Fruit fly (Drosophila melanogaster) whole organism, adult: Measurements from ENCODE around the gene CG8066.
A peak's percentile ranks its signal among the peaks of the same experiment; 100 is the strongest.

Source experiments
- CG11617 ChIP-seq: fragments of 200-800 bp; sonication (Bioruptor generic); optimal IDR thresholded peaks from 2 replicates; lab custom pipeline; 2017; ENCODE audit warnings: mild to moderate bottlenecking, missing biosample characterization, missing genetic modification reagents, missing genetic modification characterization
- CG12768 ChIP-seq: fragments of 200-800 bp; sonication (Bioruptor generic); optimal IDR thresholded peaks from 2 replicates; lab custom pipeline; 2017; ENCODE audit warnings: missing biosample characterization, missing genetic modification characterization, mild to moderate bottlenecking, moderate library complexity, missing genetic modification reagents
- CG14711 ChIP-seq: fragments of 200-800 bp; sonication (Bioruptor generic); optimal IDR thresholded peaks from 2 replicates; lab custom pipeline; 2018; ENCODE audit warnings: missing biosample characterization, mild to moderate bottlenecking, missing genetic modification characterization, moderate library complexity
- CG1620 ChIP-seq: fragments of 200-800 bp; sonication (Bioruptor generic); optimal IDR thresholded peaks from 2 replicates; lab custom pipeline; 2016; ENCODE audit warnings: missing biosample characterization, missing genetic modification characterization
- CG33017 ChIP-seq: fragments of 200-800 bp; sonication (Bioruptor generic); optimal IDR thresholded peaks from 2 replicates; lab custom pipeline; 2018; ENCODE audit warnings: missing biosample characterization, mild to moderate bottlenecking, missing genetic modification characterization, moderate library complexity
- CG5204 ChIP-seq: fragments of 200-800 bp; sonication (Bioruptor generic); optimal IDR thresholded peaks from 2 replicates; lab custom pipeline; 2016; ENCODE audit warnings: missing biosample characterization, missing genetic modification characterization
- CG7045 ChIP-seq: fragments of 200-800 bp; sonication (Bioruptor generic); optimal IDR thresholded peaks from 2 replicates; lab custom pipeline; 2017; ENCODE audit warnings: missing biosample characterization, mild to moderate bottlenecking, missing genetic modification characterization
- CG7101 ChIP-seq: fragments of 200-800 bp; sonication (Bioruptor generic); optimal IDR thresholded peaks from 2 replicates; lab custom pipeline; 2018; ENCODE audit warnings: missing biosample characterization, mild to moderate bottlenecking, missing genetic modification characterization, moderate library complexity
- Clk ChIP-seq: fragments of 200-800 bp; sonication (Bioruptor generic); optimal IDR thresholded peaks from 2 replicates; lab custom pipeline; 2017; ENCODE audit warnings: missing biosample characterization, missing genetic modification characterization
- Crg-1 ChIP-seq: fragments of 200-800 bp; sonication (Bioruptor generic); optimal IDR thresholded peaks from 2 replicates; lab custom pipeline; 2016; ENCODE audit warnings: missing biosample characterization, missing genetic modification characterization
- Hr96 ChIP-seq: fragments of 200-800 bp; sonication (Bioruptor generic); optimal IDR thresholded peaks from 2 replicates; lab custom pipeline; 2016; ENCODE audit warnings: missing biosample characterization, missing genetic modification characterization
- Mnt ChIP-seq: fragments of 200-800 bp; sonication (Bioruptor generic); optimal IDR thresholded peaks from 2 replicates; lab custom pipeline; 2016; ENCODE audit warnings: missing biosample characterization, mild to moderate bottlenecking, missing genetic modification characterization
- bab1 ChIP-seq: fragments of 200-800 bp; sonication (Bioruptor generic); optimal IDR thresholded peaks from 3 replicates; lab custom pipeline; 2019; ENCODE audit warnings: missing biosample characterization, mild to moderate bottlenecking, missing genetic modification characterization, moderate library complexity
- cic ChIP-seq: fragments of 200-800 bp; sonication (Bioruptor generic); optimal IDR thresholded peaks from 2 replicates; lab custom pipeline; 2017; ENCODE audit warnings: missing biosample characterization, mild to moderate bottlenecking, missing genetic modification characterization, moderate library complexity
- cnc ChIP-seq, 2 experiments: fragments of >200 bp; optimal IDR thresholded peaks; 2 replicates each; lab custom pipeline; 2017
- kay ChIP-seq: fragments of 200-800 bp; sonication (Bioruptor generic); peaks from one replicate; lab custom pipeline; 2016; ENCODE audit warnings: missing biosample characterization, missing genetic modification characterization, borderline replicate concordance
- ovo ChIP-seq: fragments of 200-800 bp; sonication (Bioruptor generic); optimal IDR thresholded peaks from 2 replicates; lab custom pipeline; 2016; ENCODE audit warnings: missing biosample characterization, missing genetic modification characterization
- pad ChIP-seq: fragments of 200-800 bp; sonication (Bioruptor generic); optimal IDR thresholded peaks from 3 replicates; lab custom pipeline; 2017; ENCODE audit warnings: missing biosample characterization, missing genetic modification characterization, mild to moderate bottlenecking, moderate library complexity, missing genetic modification reagents
- tj ChIP-seq: fragments of 200-800 bp; sonication (Bioruptor generic); optimal IDR thresholded peaks from 3 replicates; lab custom pipeline; 2017; ENCODE audit warnings: missing biosample characterization, mild to moderate bottlenecking, missing genetic modification characterization, moderate library complexity
- toe ChIP-seq: fragments of 200-800 bp; sonication (Bioruptor generic); optimal IDR thresholded peaks from 2 replicates; lab custom pipeline; 2016; ENCODE audit warnings: missing biosample characterization, missing genetic modification characterization

The CG8066 gene

DNA sequence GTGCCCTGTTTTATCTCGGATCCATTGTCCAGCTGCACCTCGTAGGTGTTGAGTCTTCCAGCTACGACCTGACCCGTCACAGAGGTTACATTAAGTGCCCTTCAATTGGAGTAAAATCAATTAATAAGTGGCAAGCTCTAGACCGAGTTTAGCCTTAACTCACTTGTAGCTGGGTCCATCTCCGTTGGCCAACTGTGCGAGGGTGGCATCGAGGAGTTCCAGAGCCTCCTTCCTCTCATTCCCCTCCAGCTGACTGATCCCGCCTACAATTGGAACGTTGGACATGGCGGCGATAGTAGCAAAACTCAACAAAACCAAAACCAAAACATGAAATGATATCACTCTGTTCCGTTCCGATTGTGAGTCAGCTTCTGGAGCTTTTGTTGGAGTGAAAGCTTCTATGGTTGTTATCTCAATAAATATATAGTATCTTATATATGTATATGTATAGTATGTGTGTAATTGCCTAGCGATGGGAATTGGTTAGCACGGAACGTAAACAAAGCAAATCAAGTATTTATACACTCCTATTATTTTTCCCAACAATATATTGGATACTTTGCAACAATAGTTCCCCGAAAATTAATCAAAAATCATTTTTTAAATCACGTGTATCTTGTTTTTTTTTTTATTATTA, at the start of gene CG8066:
TSS of gene CG8066 (minus strand) at position 347 of the 637 bp plus-strand sequence.
- TF ChIP-seq CG12768 (GFP tag; lab: Kevin White, UChicago) (peak; percentile 18), CG33017 (peak; percentile 68), CG11617 (GFP tag; lab: Kevin White, UChicago) (peak; percentile 42), CG7101 (peak; percentile 23), Hr96 (GFP tag; lab: Kevin White, UChicago) (no peak), cic (GFP tag; lab: Kevin White, UChicago) (peak; percentile 75), bab1 (GFP tag; lab: Kevin White, UChicago) (no peak), tj (GFP tag; lab: Kevin White, UChicago) (no peak), kay (peak; percentile 98), toe (GFP tag; lab: Kevin White, UChicago) (peak; percentile 52), CG14711 (tag; lab: Kevin White, UChicago) (peak; percentile 46), CG5204 (GFP tag; lab: Kevin White, UChicago) (no peak), Clk (GFP tag; lab: Kevin White, UChicago) (no peak), ovo (GFP tag; lab: Kevin White, UChicago) (peak; percentile 1)

DNA sequence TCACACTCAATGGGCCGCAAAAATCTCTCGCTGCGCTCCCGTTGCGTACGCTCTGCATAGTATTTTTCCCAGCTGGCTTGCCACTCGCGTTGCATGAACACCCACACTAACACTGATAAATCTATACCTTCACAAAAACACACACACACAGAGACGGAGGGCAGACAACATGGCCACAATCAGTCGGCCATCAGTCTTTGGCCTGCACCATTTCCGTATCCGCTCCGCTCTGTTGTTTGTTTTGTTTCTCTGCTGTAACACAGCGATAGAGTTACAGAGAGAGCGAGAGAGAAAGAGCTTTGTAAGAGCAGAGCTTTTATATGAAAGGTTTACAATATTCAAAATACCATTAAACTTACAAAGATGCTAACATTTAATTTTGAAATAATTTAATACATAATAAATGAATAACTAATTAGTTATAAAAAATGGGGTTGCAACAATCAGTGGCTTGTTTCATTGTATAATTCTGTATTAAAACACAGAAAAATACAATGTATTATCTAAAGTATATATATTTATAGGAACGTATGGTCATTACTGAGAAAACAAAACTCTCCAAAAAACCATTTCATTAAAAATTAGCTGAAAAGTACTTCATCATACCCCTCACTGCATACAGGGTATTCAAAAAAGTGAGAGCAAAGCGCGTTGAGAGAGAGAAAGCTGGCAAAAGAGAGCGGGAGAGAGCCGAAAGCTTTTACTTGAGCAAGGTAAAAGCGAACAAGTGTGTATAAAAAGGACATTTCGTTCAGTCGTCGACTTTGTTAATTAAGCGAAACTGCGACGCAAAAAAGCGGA, 40.4 kb upstream of the CG8066 start, which contains the start of gene CG14853:
TSS of gene CG14853 (plus strand) at position 751 of the 801 bp plus-strand sequence.
- TF ChIP-seq Clk (GFP tag; lab: Kevin White, UChicago): no peak
- peak; percentile 57 for TF ChIP-seq CG11617 (GFP tag; lab: Kevin White, UChicago)
- peak; percentile 32 for TF ChIP-seq CG7101
- TF ChIP-seq tj (GFP tag; lab: Kevin White, UChicago): peak; percentile 24
- peak; percentile 41 for TF ChIP-seq CG7045 (GFP tag; lab: Kevin White, UChicago)
- TF ChIP-seq CG33017: peak; percentile 15
- TF ChIP-seq cnc (optimal IDR thresholded peaks at IDR 0.05; lab: Kevin White, UChicago): no peak
- no peak for TF ChIP-seq toe (GFP tag; lab: Kevin White, UChicago)
- TF ChIP-seq pad (GFP tag; lab: Kevin White, UChicago): no peak
- peak; percentile 9 for TF ChIP-seq CG14711 (tag; lab: Kevin White, UChicago)

DNA sequence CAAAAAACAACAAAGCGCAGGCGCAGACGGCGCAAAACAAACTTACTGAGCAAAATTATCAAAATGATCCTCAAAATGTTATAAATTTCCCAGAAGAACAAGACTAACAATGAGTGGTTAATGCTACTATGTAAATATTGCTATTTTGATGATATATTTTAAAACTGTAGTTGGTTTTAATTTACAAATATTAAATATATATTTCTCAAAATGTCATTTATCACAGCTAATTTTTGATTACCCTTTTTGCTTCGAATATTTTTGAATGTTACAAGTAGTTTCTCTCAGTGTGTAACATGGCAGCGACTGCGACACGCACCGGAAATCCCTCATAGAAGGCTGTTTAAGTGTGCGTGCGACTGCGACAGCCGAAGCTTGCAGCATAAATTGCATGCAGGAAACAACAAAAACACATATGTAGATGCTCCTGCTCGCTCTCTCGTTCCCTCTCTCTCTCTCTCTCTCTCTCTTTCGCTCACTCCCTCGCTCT, 29.3 kb upstream of the CG8066 start:
- TF ChIP-seq CG12768 (GFP tag; lab: Kevin White, UChicago) (no peak), Hr96 (GFP tag; lab: Kevin White, UChicago) (no peak), cnc (optimal IDR thresholded peaks at IDR 0.05; lab: Kevin White, UChicago) (no peak), cic (GFP tag; lab: Kevin White, UChicago) (no peak), bab1 (GFP tag; lab: Kevin White, UChicago) (no peak), Clk (GFP tag; lab: Kevin White, UChicago) (no peak), toe (GFP tag; lab: Kevin White, UChicago) (no peak), CG11617 (GFP tag; lab: Kevin White, UChicago) (no peak), CG33017 (no peak), ovo (GFP tag; lab: Kevin White, UChicago) (no peak), pad (GFP tag; lab: Kevin White, UChicago) (no peak), CG1620 (no peak), CG7101 (no peak), CG5204 (GFP tag; lab: Kevin White, UChicago) (no peak), Mnt (GFP tag; lab: Kevin White, UChicago) (no peak), CG7045 (GFP tag; lab: Kevin White, UChicago) (no peak), Crg-1 (no peak)

DNA sequence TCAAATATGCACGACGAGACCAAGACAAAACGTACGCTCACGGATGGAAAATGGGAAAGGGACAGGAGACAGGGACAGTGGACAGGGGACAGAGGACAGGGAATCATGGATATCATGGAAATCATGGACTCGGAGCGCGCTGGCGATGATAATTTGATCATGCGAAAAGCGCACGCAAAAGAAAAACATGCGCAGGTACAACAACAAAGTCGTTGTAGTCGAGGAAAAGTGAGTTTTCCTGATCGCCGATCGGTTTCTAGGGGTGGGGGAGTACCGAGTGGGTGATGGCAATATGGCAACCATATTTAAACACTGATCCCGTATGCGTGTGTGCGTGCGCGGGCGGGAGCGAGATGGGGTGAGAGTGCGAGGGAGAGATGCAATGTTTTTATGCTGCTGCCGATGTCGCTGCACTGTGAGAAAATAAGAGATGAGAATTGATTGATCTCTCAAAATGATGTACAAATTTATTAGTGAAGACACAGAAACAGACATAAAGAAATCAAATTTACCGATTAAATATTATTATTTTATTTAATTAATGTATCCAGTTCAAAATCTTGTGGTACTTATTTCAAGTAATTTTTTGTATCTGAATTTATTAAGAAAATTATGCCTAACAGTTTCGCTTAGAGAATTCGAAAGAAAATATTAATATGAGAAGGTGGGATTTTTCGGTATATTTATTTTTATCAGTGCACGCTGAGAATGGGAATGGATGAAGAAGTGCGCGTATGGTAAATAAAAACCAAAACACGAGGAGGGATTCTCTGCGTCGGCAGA, 22.3 kb upstream of the CG8066 start:
- TF ChIP-seq Mnt (GFP tag; lab: Kevin White, UChicago) (no peak), tj (GFP tag; lab: Kevin White, UChicago) (no peak), CG5204 (GFP tag; lab: Kevin White, UChicago) (no peak), cic (GFP tag; lab: Kevin White, UChicago) (no peak), toe (GFP tag; lab: Kevin White, UChicago) (no peak), CG11617 (GFP tag; lab: Kevin White, UChicago) (no peak), CG1620 (no peak), Hr96 (GFP tag; lab: Kevin White, UChicago) (no peak), pad (GFP tag; lab: Kevin White, UChicago) (no peak), CG7045 (GFP tag; lab: Kevin White, UChicago) (no peak), Clk (GFP tag; lab: Kevin White, UChicago) (no peak)

DNA sequence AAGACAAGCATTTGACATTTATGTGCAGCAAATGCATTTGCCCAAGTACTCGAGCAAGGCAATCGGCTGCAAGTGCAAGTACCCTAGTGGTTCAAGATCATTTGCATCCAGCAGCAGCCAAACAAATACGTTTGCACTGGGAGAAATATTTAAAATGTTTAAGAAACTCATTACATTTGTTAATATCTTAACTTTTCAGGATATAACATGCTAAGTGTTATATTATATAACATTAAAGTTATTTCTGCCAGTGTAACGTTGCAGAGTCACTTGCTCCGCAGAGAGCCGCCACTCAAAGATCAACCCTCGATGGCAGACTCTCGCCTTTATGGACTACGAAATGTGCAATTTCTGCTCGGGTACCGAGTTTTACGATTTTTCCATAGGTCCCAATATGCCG, 20.8 kb upstream of the CG8066 start:
- TF ChIP-seq CG33017 (no peak), Mnt (GFP tag; lab: Kevin White, UChicago) (no peak), CG7045 (GFP tag; lab: Kevin White, UChicago) (no peak), Clk (GFP tag; lab: Kevin White, UChicago) (no peak), toe (GFP tag; lab: Kevin White, UChicago) (no peak), CG14711 (tag; lab: Kevin White, UChicago) (no peak), Hr96 (GFP tag; lab: Kevin White, UChicago) (no peak), kay (no peak)
